Worm (Caenorhabditis elegans): ENCODE data around the gene ZC302.3.

ce11 chrV:10709385-10709784 lies 31.9 kb downstream of the ZC302.3 start:
- no peak for TF ChIP-seq flt-1 (GFP tag; IDR thresholded peaks at IDR 0.05)
- TF ChIP-seq klf-2 (GFP tag; conservative IDR thresholded peaks at IDR 0.05): no peak
- no peak for TF ChIP-seq ztf-29 (GFP tag; IDR thresholded peaks at IDR 0.05)
- TF ChIP-seq tab-1 (GFP tag; IDR thresholded peaks at IDR 0.05): no peak
- no peak for TF ChIP-seq ztf-23 (GFP tag; IDR thresholded peaks at IDR 0.05)
- TF ChIP-seq med-1 (GFP tag; optimal IDR thresholded peaks at IDR 0.05; ENCODE audit: insufficient read depth): no peak

Measured in whole organism, midembryonic.